Fruit fly (Drosophila melanogaster) whole organism, embryonic: ENCODE measurements around the gene Fpgs1.

Experiments
- Abd-B ChIP-seq: fragments of 200-800 bp; sonication (Bioruptor generic); optimal IDR thresholded peaks from 2 replicates; lab custom pipeline; 2018; ENCODE audit warnings: missing biosample characterization, mild to moderate bottlenecking, missing genetic modification characterization, moderate library complexity
- Ada2b ChIP-seq: fragments of 200-800 bp; sonication (Bioruptor generic); IDR thresholded peaks from 2 replicates; pipeline ENCODE4 v1.3.6; 2022; ENCODE audit warnings: missing biosample characterization, missing genetic modification characterization
- Bdp1 ChIP-seq: fragments of 200-800 bp; sonication (Bioruptor generic); optimal IDR thresholded peaks from 3 replicates; lab custom pipeline; 2016; ENCODE audit warnings: missing biosample characterization, missing genetic modification characterization
- Bgb ChIP-seq: fragments of 200-800 bp; sonication (Bioruptor generic); IDR thresholded peaks from 2 replicates; pipeline ENCODE4 v1.3.6; 2022; ENCODE audit warnings: missing biosample characterization, missing genetic modification characterization; ENCODE audit not compliant: partially characterized antibody
- CG10654 ChIP-seq: fragments of 200-800 bp; sonication (Bioruptor generic); optimal IDR thresholded peaks from 2 replicates; lab custom pipeline; 2016; ENCODE audit warnings: missing biosample characterization, missing genetic modification characterization
- CG1603 ChIP-seq: fragments of 200-800 bp; sonication (Bioruptor generic); optimal IDR thresholded peaks from 2 replicates; lab custom pipeline; 2019; ENCODE audit warnings: missing biosample characterization, mild to moderate bottlenecking, missing genetic modification characterization, moderate library complexity
- CG17568 ChIP-seq: fragments of 200-800 bp; sonication (Bioruptor generic); optimal IDR thresholded peaks from 2 replicates; lab custom pipeline; 2018; ENCODE audit warnings: missing biosample characterization, mild to moderate bottlenecking, missing genetic modification characterization, moderate library complexity
- CG18764 ChIP-seq: fragments of 200-800 bp; sonication (Bioruptor generic); optimal IDR thresholded peaks from 3 replicates; lab custom pipeline; 2016; ENCODE audit warnings: missing biosample characterization, missing genetic modification characterization
- CG2129 ChIP-seq: fragments of 200-800 bp; sonication (Bioruptor generic); IDR thresholded peaks from 2 replicates; pipeline ENCODE4 v1.3.6; 2022; ENCODE audit warnings: missing biosample characterization, missing genetic modification characterization; ENCODE audit not compliant: partially characterized antibody
- CG32767 ChIP-seq: fragments of 200-800 bp; sonication (Bioruptor generic); IDR thresholded peaks from 2 replicates; pipeline ENCODE4 v1.3.6; 2022; ENCODE audit warnings: missing biosample characterization, missing genetic modification characterization
- CG33557 ChIP-seq: fragments of 200-800 bp; sonication (Bioruptor generic); optimal IDR thresholded peaks from 2 replicates; lab custom pipeline; 2019; ENCODE audit warnings: missing biosample characterization, mild to moderate bottlenecking, missing genetic modification characterization, moderate library complexity
- CG3838 ChIP-seq: fragments of 200-800 bp; sonication (Bioruptor generic); optimal IDR thresholded peaks from 3 replicates; lab custom pipeline; 2016; ENCODE audit warnings: missing biosample characterization, missing genetic modification characterization
- CG6791 ChIP-seq: fragments of 200-800 bp; sonication (Bioruptor generic); IDR thresholded peaks from 3 replicates; pipeline ENCODE4 v1.3.6; 2022; ENCODE audit warnings: missing biosample characterization, missing genetic modification characterization; ENCODE audit not compliant: partially characterized antibody
- CG7271 ChIP-seq: fragments of 200-800 bp; sonication (Bioruptor generic); optimal IDR thresholded peaks from 2 replicates; lab custom pipeline; 2018; ENCODE audit warnings: missing biosample characterization, mild to moderate bottlenecking, missing genetic modification characterization, moderate library complexity
- CG7372 ChIP-seq: fragments of 200-800 bp; sonication (Bioruptor generic); IDR thresholded peaks from 2 replicates; pipeline ENCODE4 v1.3.6; 2022; ENCODE audit warnings: missing biosample characterization, missing genetic modification characterization
- CG7928 ChIP-seq: fragments of 200-800 bp; sonication (Bioruptor generic); optimal IDR thresholded peaks from 2 replicates; lab custom pipeline; 2017; ENCODE audit warnings: missing biosample characterization, mild to moderate bottlenecking, missing genetic modification characterization
- CG7963 ChIP-seq: fragments of 200-800 bp; sonication (Bioruptor generic); IDR thresholded peaks from 3 replicates; pipeline ENCODE4 v1.3.6; 2022; ENCODE audit warnings: missing biosample characterization, missing genetic modification characterization; ENCODE audit not compliant: partially characterized antibody
- CG8089 ChIP-seq: fragments of 200-800 bp; sonication (Bioruptor generic); optimal IDR thresholded peaks from 3 replicates; lab custom pipeline; 2016; ENCODE audit warnings: missing biosample characterization, missing genetic modification characterization
- CG8944 ChIP-seq: fragments of 200-800 bp; sonication (Bioruptor generic); optimal IDR thresholded peaks from 3 replicates; lab custom pipeline; 2016; ENCODE audit warnings: missing biosample characterization, missing genetic modification characterization
- CG9876 ChIP-seq: fragments of 200-800 bp; sonication (Bioruptor generic); optimal IDR thresholded peaks from 2 replicates; lab custom pipeline; 2016; ENCODE audit warnings: missing biosample characterization, missing genetic modification characterization
- CoRest ChIP-seq: fragments of 200-800 bp; sonication (Bioruptor generic); optimal IDR thresholded peaks from 3 replicates; lab custom pipeline; 2018; ENCODE audit warnings: missing biosample characterization, mild to moderate bottlenecking, missing genetic modification characterization, moderate library complexity
- Dek ChIP-seq: fragments of 200-800 bp; sonication (Bioruptor generic); optimal IDR thresholded peaks from 3 replicates; lab custom pipeline; 2019; ENCODE audit warnings: missing biosample characterization, mild to moderate bottlenecking, missing genetic modification characterization, moderate library complexity
- ERR ChIP-seq: fragments of 200-800 bp; sonication (Bioruptor generic); optimal IDR thresholded peaks from 2 replicates; lab custom pipeline; 2016; ENCODE audit warnings: missing biosample characterization, missing genetic modification characterization
- GATAe ChIP-seq: fragments of 200-800 bp; sonication (Bioruptor generic); conservative IDR thresholded peaks from 2 replicates; pipeline ENCODE4 v1.3.6; 2022; ENCODE audit warnings: missing biosample characterization, missing genetic modification characterization
- Gsc ChIP-seq: fragments of 200-800 bp; sonication (Bioruptor generic); IDR thresholded peaks from 2 replicates; pipeline ENCODE4 v1.3.6; 2022; ENCODE audit warnings: missing biosample characterization, missing genetic modification characterization
- Hr78 ChIP-seq, 2 experiments: fragments of 200-800 bp in 1 of 2; fragments of >200 bp in 1 of 2; sonication (Bioruptor generic) in 1 of 2; optimal IDR thresholded peaks; 2 replicates each; lab custom pipeline; 2017 to 2019; ENCODE audit warnings: missing biosample characterization in 2 of 2, missing genetic modification characterization in 2 of 2, mild to moderate bottlenecking in 1 of 2, moderate library complexity in 1 of 2
- NC2α ChIP-seq: fragments of 200-800 bp; sonication (Bioruptor generic); optimal IDR thresholded peaks from 2 replicates; lab custom pipeline; 2016; ENCODE audit warnings: missing biosample characterization, missing genetic modification characterization
- NC2β ChIP-seq: fragments of 200-800 bp; sonication (Bioruptor generic); optimal IDR thresholded peaks from 2 replicates; lab custom pipeline; 2016; ENCODE audit warnings: missing biosample characterization, missing genetic modification characterization
- Oaz ChIP-seq: fragments of 200-800 bp; sonication (Bioruptor generic); IDR thresholded peaks from 2 replicates; pipeline ENCODE4 v1.3.6; 2022; ENCODE audit warnings: missing biosample characterization, missing genetic modification characterization
- Opbp ChIP-seq: fragments of 200-800 bp; sonication (Bioruptor generic); IDR thresholded peaks from 3 replicates; pipeline ENCODE4 v1.3.6; 2022; ENCODE audit warnings: missing biosample characterization, missing genetic modification characterization; ENCODE audit not compliant: partially characterized antibody
- Poxn ChIP-seq: fragments of 200-800 bp; sonication (Bioruptor generic); IDR thresholded peaks from 2 replicates; pipeline ENCODE4 v1.3.6; 2022; ENCODE audit warnings: missing biosample characterization, missing genetic modification characterization
- az2 ChIP-seq: fragments of 200-800 bp; sonication (Bioruptor generic); optimal IDR thresholded peaks from 3 replicates; lab custom pipeline; 2016; ENCODE audit warnings: missing biosample characterization, missing genetic modification characterization
- bab2 ChIP-seq: fragments of 200-800 bp; sonication (Bioruptor generic); optimal IDR thresholded peaks from 2 replicates; lab custom pipeline; 2016; ENCODE audit warnings: missing biosample characterization, missing genetic modification characterization
- dm ChIP-seq: fragments of 200-800 bp; sonication (Bioruptor generic); optimal IDR thresholded peaks from 3 replicates; lab custom pipeline; 2016; ENCODE audit warnings: missing biosample characterization, missing genetic modification characterization
- dmrt11E ChIP-seq: fragments of 200-800 bp; sonication (Bioruptor generic); optimal IDR thresholded peaks from 3 replicates; lab custom pipeline; 2018; ENCODE audit warnings: missing biosample characterization, mild to moderate bottlenecking, missing genetic modification characterization, moderate library complexity
- ems ChIP-seq: fragments of 200-800 bp; sonication (Bioruptor generic); optimal IDR thresholded peaks from 3 replicates; lab custom pipeline; 2016; ENCODE audit warnings: missing biosample characterization, missing genetic modification characterization
- jigr1 ChIP-seq: fragments of 200-800 bp; sonication (Bioruptor generic); IDR thresholded peaks from 3 replicates; pipeline ENCODE4 v1.3.6; 2022; ENCODE audit warnings: missing biosample characterization, missing genetic modification characterization
- kni ChIP-seq: fragments of 200-800 bp; sonication (Bioruptor generic); optimal IDR thresholded peaks from 3 replicates; lab custom pipeline; 2017; ENCODE audit warnings: mild to moderate bottlenecking, missing biosample characterization, missing genetic modification reagents, missing genetic modification characterization
- mam ChIP-seq: fragments of 200-800 bp; sonication (Bioruptor generic); optimal IDR thresholded peaks from 3 replicates; lab custom pipeline; 2016; ENCODE audit warnings: missing biosample characterization, missing genetic modification characterization
- pan ChIP-seq, 4 experiments: fragments of >200 bp in 3 of 4; fragments of 200-800 bp in 1 of 4; sonication (Bioruptor generic) in 1 of 4; optimal IDR thresholded peaks in 3 of 4; IDR thresholded peaks in 1 of 4; 2 replicates each; pipeline versions ENCODE4 v1.3.6 to Lab custom; 2017 to 2022; ENCODE audit warnings: missing biosample characterization in 2 of 4, missing genetic modification characterization in 2 of 4, mixed read lengths in 1 of 4
- pum ChIP-seq: fragments of 200-800 bp; sonication (Bioruptor generic); optimal IDR thresholded peaks from 2 replicates; lab custom pipeline; 2016; ENCODE audit warnings: missing biosample characterization, missing genetic modification characterization
- schlank ChIP-seq: fragments of 200-800 bp; sonication (Bioruptor generic); optimal IDR thresholded peaks from 2 replicates; lab custom pipeline; 2018; ENCODE audit warnings: missing biosample characterization, mild to moderate bottlenecking, missing genetic modification characterization
- sens-2 ChIP-seq: fragments of 200-800 bp; sonication (Bioruptor generic); IDR thresholded peaks from 2 replicates; pipeline ENCODE4 v1.3.6; 2022; ENCODE audit warnings: missing biosample characterization, missing genetic modification characterization
- seq ChIP-seq: fragments of 200-800 bp; sonication (Bioruptor generic); IDR thresholded peaks from 2 replicates; pipeline ENCODE4 v1.3.6; 2022; ENCODE audit warnings: missing biosample characterization, missing genetic modification characterization
- slbo ChIP-seq: fragments of 200-800 bp; sonication (Bioruptor generic); IDR thresholded peaks from 2 replicates; pipeline ENCODE4 v1.3.6; 2022; ENCODE audit warnings: missing biosample characterization, missing genetic modification characterization
- sob ChIP-seq: fragments of 200-800 bp; sonication (Bioruptor generic); IDR thresholded peaks from 2 replicates; pipeline ENCODE4 v1.3.6; 2022; ENCODE audit warnings: missing biosample characterization, missing genetic modification characterization
- sug ChIP-seq: fragments of 200-800 bp; optimal IDR thresholded peaks from 2 replicates; lab custom pipeline; 2019; ENCODE audit warnings: missing biosample characterization, mild to moderate bottlenecking, missing genetic modification characterization, moderate library complexity
- tin ChIP-seq: fragments of 200-800 bp; sonication (Bioruptor generic); optimal IDR thresholded peaks from 3 replicates; lab custom pipeline; 2016; ENCODE audit warnings: missing biosample characterization, missing genetic modification characterization
- unpg ChIP-seq: fragments of 200-800 bp; sonication (Bioruptor generic); optimal IDR thresholded peaks from 3 replicates; lab custom pipeline; 2018; ENCODE audit warnings: missing biosample characterization, mild to moderate bottlenecking, missing genetic modification characterization, moderate library complexity
- wor ChIP-seq: fragments of 200-800 bp; sonication (Bioruptor generic); IDR thresholded peaks from 2 replicates; pipeline ENCODE4 v1.3.6; 2022; ENCODE audit warnings: missing biosample characterization, missing genetic modification characterization

Fpgs1 gene

dm6 chrX:12629564-12629963 is 17.9 kb downstream of the Fpgs1 start, which contains the start of the genes Aven and CG2540 (continued):
- peak; percentile 49 for TF ChIP-seq CG17568 (GFP tag; lab: Kevin White, UChicago)
- TF ChIP-seq jigr1 (GFP tag; lab: Robert Waterston, UW): no peak
- TF ChIP-seq CoRest: peak; percentile 92
- no peak for TF ChIP-seq CG3838 (GFP tag; lab: Kevin White, UChicago)
- no peak for TF ChIP-seq CG9876
- TF ChIP-seq Ada2b: peak; percentile 40; the same call in 1 of the 2 replicates
- TF ChIP-seq Opbp (GFP tag; lab: Robert Waterston, UW): no peak
- peak; percentile 90 for TF ChIP-seq sug (tag; lab: Kevin White, UChicago)
- TF ChIP-seq Abd-B: peak; percentile 72
- no peak for TF ChIP-seq CG6791
- peak; percentile 87 for TF ChIP-seq CG33557
- TF ChIP-seq dm (GFP tag; lab: Kevin White, UChicago): no peak
- TF ChIP-seq ERR (GFP tag; lab: Kevin White, UChicago): no peak
- peak; percentile 42 for TF ChIP-seq CG7928 (GFP tag; lab: Kevin White, UChicago)
- peak; percentile 52; the same call in 1 of the 2 replicates for TF ChIP-seq CG32767 (GFP tag; lab: Robert Waterston, UW)
- peak; percentile 47 for TF ChIP-seq seq (GFP tag; lab: Robert Waterston, UW)
- peak; percentile 76 for TF ChIP-seq az2
- TF ChIP-seq pum: no peak
- TF ChIP-seq kni (GFP tag; lab: Kevin White, UChicago): peak; percentile 6
- TF ChIP-seq CG7271: peak; percentile 68
- TF ChIP-seq Gsc (GFP tag; lab: Robert Waterston, UW): no peak
- no peak for TF ChIP-seq NC2β (GFP tag; lab: Kevin White, UChicago)
- TF ChIP-seq pan (optimal IDR thresholded peaks at IDR 0.05; lab: Kevin White, UChicago): no peak
- TF ChIP-seq pan (GFP tag; optimal IDR thresholded peaks at IDR 0.05 in 1 of 2, IDR thresholded peaks at IDR 0.05 in 1 of 2): peak in 1 of 2 experiments; percentile 69
- TF ChIP-seq CG2129 (GFP tag; lab: Robert Waterston, UW): no peak
- TF ChIP-seq ems (GFP tag; lab: Kevin White, UChicago): no peak
- peak in 1 of 2 experiments; percentile 47 for TF ChIP-seq Hr78 (GFP tag; optimal IDR thresholded peaks at IDR 0.05; lab: Kevin White, UChicago)
- TF ChIP-seq Oaz (GFP tag; lab: Robert Waterston, UW): no peak
- TF ChIP-seq Poxn (GFP tag; lab: Robert Waterston, UW): no peak
- TF ChIP-seq wor (GFP tag; lab: Robert Waterston, UW): peak; percentile 50; the same call in 1 of the 2 replicates
- TF ChIP-seq NC2α: no peak
- no peak for TF ChIP-seq GATAe (GFP tag; lab: Robert Waterston, UW)
- peak; percentile 0 for TF ChIP-seq CG1603 (tag; lab: Kevin White, UChicago)
- peak; percentile 78 for TF ChIP-seq Dek (tag; lab: Kevin White, UChicago)
- TF ChIP-seq mam (GFP tag; lab: Kevin White, UChicago): no peak
- no peak for TF ChIP-seq CG8944 (GFP tag; lab: Kevin White, UChicago)
- TF ChIP-seq sob (GFP tag; lab: Robert Waterston, UW): peak; percentile 75
- peak; percentile 86 for TF ChIP-seq unpg (GFP tag; lab: Kevin White, UChicago)
- TF ChIP-seq Bgb: no peak
- peak; percentile 85 for TF ChIP-seq dmrt11E (tag; lab: Kevin White, UChicago)
- TF ChIP-seq Bdp1: no peak
- peak; percentile 7; the same call in 1 of the 2 replicates for TF ChIP-seq sens-2 (GFP tag; lab: Robert Waterston, UW)
- TF ChIP-seq CG10654 (GFP tag; lab: Kevin White, UChicago): peak; percentile 52
- TF ChIP-seq bab2 (GFP tag; lab: Kevin White, UChicago): no peak
- TF ChIP-seq CG18764 (GFP tag; lab: Kevin White, UChicago): peak; percentile 55
- peak; percentile 67 for TF ChIP-seq slbo
- TF ChIP-seq tin: peak; percentile 76
- peak; percentile 59 for TF ChIP-seq CG7372 (GFP tag; lab: Robert Waterston, UW)
- no peak for TF ChIP-seq CG8089 (GFP tag; lab: Kevin White, UChicago)
- no peak for TF ChIP-seq CG7963 (GFP tag; lab: Robert Waterston, UW)
- peak; percentile 3 for TF ChIP-seq schlank (tag; lab: Kevin White, UChicago)
